Fruit fly (Drosophila melanogaster) whole organism, embryonic: ENCODE measurements around the gene CG12594.

Source experiments
- B-H2 ChIP-seq: fragments of 200-800 bp; sonication (Bioruptor generic); optimal IDR thresholded peaks from 2 replicates; lab custom pipeline; 2018; ENCODE audit warnings: missing biosample characterization, mild to moderate bottlenecking, missing genetic modification characterization
- Bteb2 ChIP-seq: fragments of 200-800 bp; sonication (Bioruptor generic); optimal IDR thresholded peaks from 2 replicates; lab custom pipeline; 2016; ENCODE audit warnings: missing biosample characterization, missing genetic modification characterization
- C15 ChIP-seq: fragments of 200-800 bp; sonication (Bioruptor generic); IDR thresholded peaks from 3 replicates; pipeline ENCODE4 v1.3.6; 2022; ENCODE audit warnings: missing biosample characterization, missing genetic modification characterization
- CG10209 ChIP-seq: fragments of 200-800 bp; sonication (Bioruptor generic); optimal IDR thresholded peaks from 3 replicates; lab custom pipeline; 2017; ENCODE audit warnings: missing biosample characterization, mild to moderate bottlenecking, missing genetic modification characterization, missing genetic modification reagents
- CG1233 ChIP-seq: fragments of 200-800 bp; sonication (Bioruptor generic); optimal IDR thresholded peaks from 4 replicates; lab custom pipeline; 2018; ENCODE audit warnings: missing biosample characterization, mild to moderate bottlenecking, missing genetic modification characterization
- CG13424 ChIP-seq: fragments of 200-800 bp; sonication (Bioruptor generic); optimal IDR thresholded peaks from 2 replicates; lab custom pipeline; 2019; ENCODE audit warnings: missing biosample characterization, mild to moderate bottlenecking, missing genetic modification characterization, moderate library complexity
- CG13624 ChIP-seq: fragments of 200-800 bp; sonication (Bioruptor generic); optimal IDR thresholded peaks from 2 replicates; lab custom pipeline; 2016; ENCODE audit warnings: missing biosample characterization, missing genetic modification characterization
- CG14014 ChIP-seq: fragments of 200-800 bp; sonication (Bioruptor generic); IDR thresholded peaks from 2 replicates; pipeline ENCODE4 v1.3.6; 2022; ENCODE audit warnings: missing biosample characterization, missing genetic modification characterization
- CG14441 ChIP-seq: fragments of 200-800 bp; sonication (Bioruptor generic); IDR thresholded peaks from 2 replicates; pipeline ENCODE4 v1.3.6; 2022; ENCODE audit warnings: missing biosample characterization, missing genetic modification characterization
- CG1647 ChIP-seq: fragments of 200-800 bp; sonication (Bioruptor generic); optimal IDR thresholded peaks from 3 replicates; lab custom pipeline; 2016; ENCODE audit warnings: missing biosample characterization, missing genetic modification characterization
- CG18011 ChIP-seq: fragments of 200-800 bp; sonication (Bioruptor generic); optimal IDR thresholded peaks from 2 replicates; lab custom pipeline; 2017; ENCODE audit warnings: missing biosample characterization, missing genetic modification characterization, mild to moderate bottlenecking, moderate library complexity, missing genotype
- CG2889 ChIP-seq: fragments of 200-800 bp; sonication (Bioruptor generic); IDR thresholded peaks from 3 replicates; pipeline ENCODE4 v1.3.6; 2022; ENCODE audit warnings: missing biosample characterization, missing genetic modification characterization
- CG3995 ChIP-seq: fragments of 200-800 bp; sonication (Bioruptor generic); optimal IDR thresholded peaks from 3 replicates; lab custom pipeline; 2016; ENCODE audit warnings: missing biosample characterization, missing genetic modification characterization
- CG4820 ChIP-seq: fragments of 200-800 bp; sonication (Bioruptor generic); optimal IDR thresholded peaks from 3 replicates; lab custom pipeline; 2016; ENCODE audit warnings: missing biosample characterization, missing genetic modification characterization
- CG7745 ChIP-seq: fragments of 200-800 bp; sonication (Bioruptor generic); optimal IDR thresholded peaks from 2 replicates; lab custom pipeline; 2018; ENCODE audit warnings: missing biosample characterization, mild to moderate bottlenecking, missing genetic modification characterization, moderate library complexity
- CG7963 ChIP-seq: fragments of 200-800 bp; sonication (Bioruptor generic); IDR thresholded peaks from 3 replicates; pipeline ENCODE4 v1.3.6; 2022; ENCODE audit warnings: missing biosample characterization, missing genetic modification characterization; ENCODE audit not compliant: partially characterized antibody
- CG8281 ChIP-seq: fragments of 200-800 bp; sonication (Bioruptor generic); optimal IDR thresholded peaks from 2 replicates; lab custom pipeline; 2018; ENCODE audit warnings: missing biosample characterization, mild to moderate bottlenecking, missing genetic modification characterization, moderate library complexity
- CG8944 ChIP-seq: fragments of 200-800 bp; sonication (Bioruptor generic); optimal IDR thresholded peaks from 3 replicates; lab custom pipeline; 2016; ENCODE audit warnings: missing biosample characterization, missing genetic modification characterization
- CG9215 ChIP-seq: fragments of 200-800 bp; sonication (Bioruptor generic); IDR thresholded peaks from 2 replicates; pipeline ENCODE4 v1.3.6; 2022; ENCODE audit warnings: missing biosample characterization, missing genetic modification characterization
- D19A ChIP-seq: fragments of 200-800 bp; optimal IDR thresholded peaks from 3 replicates; lab custom pipeline; 2019; ENCODE audit warnings: missing biosample characterization, mild to moderate bottlenecking, missing genetic modification characterization, moderate library complexity
- Dek ChIP-seq: fragments of 200-800 bp; sonication (Bioruptor generic); optimal IDR thresholded peaks from 3 replicates; lab custom pipeline; 2019; ENCODE audit warnings: missing biosample characterization, mild to moderate bottlenecking, missing genetic modification characterization, moderate library complexity
- Fer2 ChIP-seq: fragments of 200-800 bp; sonication (Bioruptor generic); optimal IDR thresholded peaks from 2 replicates; lab custom pipeline; 2018; ENCODE audit warnings: missing biosample characterization, mild to moderate bottlenecking, missing genetic modification characterization, moderate library complexity
- H15 ChIP-seq: fragments of 200-800 bp; sonication (Bioruptor generic); IDR thresholded peaks from 3 replicates; pipeline ENCODE4 v1.3.6; 2022; ENCODE audit warnings: missing biosample characterization, missing genetic modification characterization
- Hand ChIP-seq: fragments of 200-800 bp; sonication (Bioruptor generic); optimal IDR thresholded peaks from 2 replicates; lab custom pipeline; 2017; ENCODE audit warnings: mild to moderate bottlenecking, missing biosample characterization, missing genetic modification reagents, missing genetic modification characterization
- Lim3 ChIP-seq: fragments of 200-800 bp; sonication (Bioruptor generic); IDR thresholded peaks from 2 replicates; pipeline ENCODE4 v1.3.6; 2022; ENCODE audit warnings: missing biosample characterization, missing genetic modification characterization
- MBD-R2 ChIP-seq: fragments of 200-800 bp; sonication (Bioruptor generic); IDR thresholded peaks from 2 replicates; pipeline ENCODE4 v1.3.6; 2022; ENCODE audit warnings: missing biosample characterization, missing genetic modification characterization
- Meics ChIP-seq: fragments of 200-800 bp; sonication (Bioruptor generic); optimal IDR thresholded peaks from 2 replicates; lab custom pipeline; 2017; ENCODE audit warnings: missing biosample characterization, mild to moderate bottlenecking, missing genetic modification characterization
- NC2α ChIP-seq: fragments of 200-800 bp; sonication (Bioruptor generic); optimal IDR thresholded peaks from 2 replicates; lab custom pipeline; 2016; ENCODE audit warnings: missing biosample characterization, missing genetic modification characterization
- Nf-YB ChIP-seq: fragments of 200-800 bp; sonication (Bioruptor generic); optimal IDR thresholded peaks from 3 replicates; lab custom pipeline; 2019; ENCODE audit warnings: missing biosample characterization, mild to moderate bottlenecking, missing genetic modification characterization, moderate library complexity
- NfI ChIP-seq: fragments of 200-800 bp; sonication (Bioruptor generic); optimal IDR thresholded peaks from 3 replicates; lab custom pipeline; 2018; ENCODE audit warnings: missing biosample characterization, mild to moderate bottlenecking, missing genetic modification characterization, moderate library complexity
- Sin3A ChIP-seq: fragments of >200 bp; optimal IDR thresholded peaks from 2 replicates; lab custom pipeline; 2018
- Ssrp ChIP-seq: fragments of 200-800 bp; sonication (Bioruptor generic); optimal IDR thresholded peaks from 2 replicates; lab custom pipeline; 2018; ENCODE audit warnings: missing biosample characterization, mild to moderate bottlenecking, missing genetic modification characterization, moderate library complexity
- bsh ChIP-seq, 2 experiments: fragments of 200-800 bp; sonication (Bioruptor generic); optimal IDR thresholded peaks; 2 replicates each; lab custom pipeline; 2017 to 2018; ENCODE audit warnings: mild to moderate bottlenecking in 2 of 2, missing biosample characterization in 2 of 2, missing genetic modification characterization in 2 of 2, moderate library complexity in 1 of 2
- ci ChIP-seq: fragments of 200-800 bp; sonication (Bioruptor generic); IDR thresholded peaks from 3 replicates; pipeline ENCODE4 v1.3.6; 2022; ENCODE audit warnings: missing biosample characterization, missing genetic modification characterization
- dmrt11E ChIP-seq: fragments of 200-800 bp; sonication (Bioruptor generic); optimal IDR thresholded peaks from 3 replicates; lab custom pipeline; 2018; ENCODE audit warnings: missing biosample characterization, mild to moderate bottlenecking, missing genetic modification characterization, moderate library complexity
- fd96Cb ChIP-seq: fragments of 200-800 bp; sonication (Bioruptor generic); optimal IDR thresholded peaks from 2 replicates; lab custom pipeline; 2018; ENCODE audit warnings: missing biosample characterization, mild to moderate bottlenecking, missing genetic modification characterization, moderate library complexity
- gce ChIP-seq: fragments of 200-800 bp; sonication (Bioruptor generic); IDR thresholded peaks from 3 replicates; pipeline ENCODE4 v1.3.6; 2022; ENCODE audit warnings: missing biosample characterization, missing genetic modification characterization
- gem ChIP-seq: fragments of 200-800 bp; sonication (Bioruptor generic); optimal IDR thresholded peaks from 2 replicates; lab custom pipeline; 2019; ENCODE audit warnings: missing biosample characterization, mild to moderate bottlenecking, missing genetic modification characterization, moderate library complexity
- gro ChIP-seq: fragments of 200-800 bp; sonication (Bioruptor generic); optimal IDR thresholded peaks from 2 replicates; lab custom pipeline; 2016; ENCODE audit warnings: missing biosample characterization, missing genetic modification characterization
- lbe ChIP-seq: fragments of 200-800 bp; sonication (Bioruptor generic); optimal IDR thresholded peaks from 2 replicates; lab custom pipeline; 2016; ENCODE audit warnings: missing biosample characterization, mild to moderate bottlenecking, missing genetic modification characterization
- lmd ChIP-seq: fragments of 200-800 bp; sonication (Bioruptor generic); IDR thresholded peaks from 2 replicates; pipeline ENCODE4 v1.3.6; 2022; ENCODE audit warnings: missing biosample characterization, missing genetic modification characterization
- pfk ChIP-seq: fragments of 200-800 bp; sonication (Bioruptor generic); optimal IDR thresholded peaks from 2 replicates; lab custom pipeline; 2018; ENCODE audit warnings: missing biosample characterization, mild to moderate bottlenecking, missing genetic modification characterization, moderate library complexity
- sima ChIP-seq: fragments of 200-800 bp; sonication (Bioruptor generic); optimal IDR thresholded peaks from 2 replicates; lab custom pipeline; 2016; ENCODE audit warnings: missing biosample characterization, missing genetic modification characterization
- slbo ChIP-seq: fragments of 200-800 bp; sonication (Bioruptor generic); IDR thresholded peaks from 2 replicates; pipeline ENCODE4 v1.3.6; 2022; ENCODE audit warnings: missing biosample characterization, missing genetic modification characterization
- slp2 ChIP-seq: fragments of 200-800 bp; sonication (Bioruptor generic); optimal IDR thresholded peaks from 2 replicates; lab custom pipeline; 2016; ENCODE audit warnings: missing biosample characterization, missing genetic modification characterization
- so ChIP-seq: fragments of 200-800 bp; sonication (Bioruptor generic); IDR thresholded peaks from 3 replicates; pipeline ENCODE4 v1.3.6; 2022; ENCODE audit warnings: missing biosample characterization, missing genetic modification characterization
- sob ChIP-seq: fragments of 200-800 bp; sonication (Bioruptor generic); IDR thresholded peaks from 2 replicates; pipeline ENCODE4 v1.3.6; 2022; ENCODE audit warnings: missing biosample characterization, missing genetic modification characterization
- ssp ChIP-seq: fragments of 200-800 bp; sonication (Bioruptor generic); IDR thresholded peaks from 2 replicates; pipeline ENCODE4 v1.3.6; 2022; ENCODE audit warnings: missing biosample characterization, missing genetic modification characterization
- stc ChIP-seq: fragments of 200-800 bp; sonication (Bioruptor generic); IDR thresholded peaks from 2 replicates; pipeline ENCODE4 v1.3.6; 2022; ENCODE audit warnings: missing biosample characterization, missing genetic modification characterization
- zfh2 ChIP-seq: fragments of 200-800 bp; sonication (Bioruptor generic); optimal IDR thresholded peaks from 2 replicates; lab custom pipeline; 2016; ENCODE audit warnings: missing biosample characterization, missing genetic modification characterization

Gene CG12594

DNA sequence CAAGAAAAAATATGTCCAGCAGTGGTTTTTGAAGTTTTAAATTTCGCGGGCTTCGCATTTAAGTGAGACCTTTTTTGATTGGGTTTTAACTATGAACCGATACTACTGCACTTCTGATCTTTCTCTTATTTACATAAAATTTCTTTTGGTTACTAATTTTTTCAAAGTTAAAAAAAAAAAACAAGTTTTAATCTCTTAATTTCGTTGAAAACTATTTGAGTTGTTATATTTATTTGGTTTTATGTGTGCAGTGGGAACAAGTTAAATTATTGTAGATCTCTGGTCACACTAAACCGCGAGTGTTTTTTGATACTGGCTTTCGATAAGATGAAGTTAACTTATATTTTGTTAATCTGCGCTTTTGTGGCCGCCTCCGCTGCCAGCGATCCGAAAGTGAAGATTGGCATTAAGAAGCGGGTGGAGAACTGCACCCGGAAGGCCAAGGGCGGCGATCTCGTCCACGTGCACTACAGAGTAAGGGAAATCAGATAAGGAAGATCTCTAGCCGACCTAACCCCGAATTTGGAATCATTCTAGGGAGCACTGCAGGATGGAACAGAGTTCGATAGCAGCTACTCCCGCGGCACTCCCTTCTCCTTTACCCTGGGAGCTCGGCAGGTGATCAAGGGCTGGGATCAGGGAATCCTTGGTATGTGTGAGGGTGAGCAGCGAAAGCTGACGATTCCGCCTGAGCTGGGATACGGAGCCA is 47.4 kb upstream of the CG12594 start, which contains the start of gene CG14715 (continued):
- no peak for TF ChIP-seq NfI
- no peak for TF ChIP-seq H15
- no peak for TF ChIP-seq pfk
- TF ChIP-seq CG4820 (GFP tag; lab: Kevin White, UChicago): peak; percentile 19
- TF ChIP-seq lbe (GFP tag; lab: Kevin White, UChicago): no peak
- peak; percentile 47 for TF ChIP-seq Ssrp
- no peak for TF ChIP-seq Hand (GFP tag; lab: Kevin White, UChicago)
- no peak for TF ChIP-seq ci (GFP tag; lab: Robert Waterston, UW)
- no peak for TF ChIP-seq so (GFP tag; lab: Robert Waterston, UW)
- no peak for TF ChIP-seq gce (GFP tag; lab: Robert Waterston, UW)
- peak; percentile 51 for TF ChIP-seq CG13424
- no peak for TF ChIP-seq CG9215 (GFP tag; lab: Robert Waterston, UW)
- TF ChIP-seq Lim3 (GFP tag; lab: Robert Waterston, UW): no peak
- peak; percentile 49; the same call in 1 of the 2 replicates for TF ChIP-seq slbo (GFP tag; lab: Robert Waterston, UW)
- TF ChIP-seq CG8281 (tag; lab: Kevin White, UChicago): no peak
- TF ChIP-seq MBD-R2 (GFP tag; lab: Robert Waterston, UW): peak; percentile 67
- peak; percentile 8 for TF ChIP-seq Nf-YB
- TF ChIP-seq B-H2 (GFP tag; lab: Kevin White, UChicago): no peak
- TF ChIP-seq sob (GFP tag; lab: Robert Waterston, UW): peak; percentile 54; the same call in 1 of the 2 replicates
- TF ChIP-seq lmd (GFP tag; lab: Robert Waterston, UW): peak; percentile 49; the same call in 1 of the 2 replicates
- peak; percentile 63 for TF ChIP-seq CG14441 (GFP tag; lab: Robert Waterston, UW)
- no peak for TF ChIP-seq CG7745
- TF ChIP-seq stc: no peak
- TF ChIP-seq zfh2: peak; percentile 39
- peak; percentile 38 for TF ChIP-seq Dek (tag; lab: Kevin White, UChicago)
- TF ChIP-seq CG10209 (GFP tag; lab: Kevin White, UChicago): no peak
- no peak for TF ChIP-seq CG7963 (GFP tag; lab: Robert Waterston, UW)
- TF ChIP-seq dmrt11E (tag; lab: Kevin White, UChicago): peak; percentile 35
- TF ChIP-seq CG1647 (GFP tag; lab: Kevin White, UChicago): no peak
- peak; percentile 28 for TF ChIP-seq gro (GFP tag; lab: Kevin White, UChicago)
- peak; percentile 35 for TF ChIP-seq CG8944 (GFP tag; lab: Kevin White, UChicago)
- TF ChIP-seq Meics (GFP tag; lab: Kevin White, UChicago): peak; percentile 6
- TF ChIP-seq CG1233 (GFP tag; lab: Kevin White, UChicago): peak; percentile 32
- TF ChIP-seq CG2889 (GFP tag; lab: Robert Waterston, UW): no peak
- peak; percentile 60 for TF ChIP-seq CG3995 (GFP tag; lab: Kevin White, UChicago)
- peak; percentile 72 for TF ChIP-seq gem (tag; lab: Kevin White, UChicago)
- TF ChIP-seq Bteb2: no peak
- TF ChIP-seq NC2α (GFP tag; lab: Kevin White, UChicago): no peak
- peak; percentile 25 for TF ChIP-seq Sin3A
- TF ChIP-seq D19A (tag; lab: Kevin White, UChicago): no peak
- peak; percentile 13; the same call in 1 of the 2 replicates for TF ChIP-seq CG14014 (GFP tag; lab: Robert Waterston, UW)
- no peak for TF ChIP-seq sima (GFP tag; lab: Kevin White, UChicago)
- TF ChIP-seq CG13624 (GFP tag; lab: Kevin White, UChicago): peak; percentile 51
- TF ChIP-seq C15: no peak
- no peak for TF ChIP-seq Fer2 (tag; lab: Kevin White, UChicago)
- TF ChIP-seq ssp (GFP tag; lab: Robert Waterston, UW): peak; percentile 88
- TF ChIP-seq bsh (GFP tag; optimal IDR thresholded peaks at IDR 0.05; lab: Kevin White, UChicago): peak in 1 of 2 experiments; percentile 20
- peak; percentile 14 for TF ChIP-seq slp2 (GFP tag; lab: Kevin White, UChicago)
- TF ChIP-seq CG18011 (GFP tag; lab: Kevin White, UChicago): no peak
- no peak for TF ChIP-seq fd96Cb
